Worm (Caenorhabditis elegans) whole organism, midembryonic: ENCODE measurements around the gene clec-171.

ENCODE experiments used
- T22C8.4 ChIP-seq: fragments of 200-800 bp; sonication (Bioruptor generic); IDR thresholded peaks from 2 replicates; pipeline ENCODE4 v1.3.6; 2022; ENCODE audit warnings: missing genetic modification characterization, missing compliant biosample characterization
- cog-1 ChIP-seq: sonication (generic microtip); optimal IDR thresholded peaks from 2 replicates; lab custom pipeline; 2016; ENCODE audit warnings: missing genetic modification characterization, missing compliant biosample characterization
- flt-1 ChIP-seq: fragments of 200-800 bp; sonication (Bioruptor generic); IDR thresholded peaks from 2 replicates; pipeline ENCODE4 v1.3.6; 2022; ENCODE audit warnings: missing genetic modification characterization, missing compliant biosample characterization
- klf-2 ChIP-seq: fragments of 200-800 bp; sonication (Bioruptor generic); conservative IDR thresholded peaks from 2 replicates; pipeline ENCODE4 v1.3.6; 2022; ENCODE audit warnings: missing genetic modification reagents, missing genetic modification characterization, missing compliant biosample characterization
- med-1 ChIP-seq: sonication (generic microtip); optimal IDR thresholded peaks from 2 replicates; lab custom pipeline; 2017; ENCODE audit warnings: missing genetic modification characterization, mild to moderate bottlenecking, missing compliant biosample characterization, antibody characterized with exemption, missing genetic modification reagents; ENCODE audit not compliant: insufficient read depth
- ref-1 ChIP-seq: fragments of 200-800 bp; sonication (Bioruptor generic); conservative IDR thresholded peaks from 2 replicates; pipeline ENCODE4 v1.3.6; 2022; ENCODE audit warnings: missing genetic modification reagents, missing genetic modification characterization, missing compliant biosample characterization
- tab-1 ChIP-seq: fragments of 200-800 bp; sonication (Bioruptor generic); IDR thresholded peaks from 2 replicates; pipeline ENCODE4 v1.3.6; 2022; ENCODE audit warnings: missing genetic modification characterization, missing compliant biosample characterization
- ztf-23 ChIP-seq: fragments of 200-800 bp; sonication (Bioruptor generic); IDR thresholded peaks from 2 replicates; pipeline ENCODE4 v1.3.6; 2022; ENCODE audit warnings: missing genetic modification reagents, missing genetic modification characterization, missing compliant biosample characterization
- ztf-29 ChIP-seq: fragments of 200-800 bp; sonication (Bioruptor generic); IDR thresholded peaks from 2 replicates; pipeline ENCODE4 v1.3.6; 2022; ENCODE audit warnings: missing genetic modification reagents, missing genetic modification characterization, missing compliant biosample characterization

The clec-171 gene

DNA sequence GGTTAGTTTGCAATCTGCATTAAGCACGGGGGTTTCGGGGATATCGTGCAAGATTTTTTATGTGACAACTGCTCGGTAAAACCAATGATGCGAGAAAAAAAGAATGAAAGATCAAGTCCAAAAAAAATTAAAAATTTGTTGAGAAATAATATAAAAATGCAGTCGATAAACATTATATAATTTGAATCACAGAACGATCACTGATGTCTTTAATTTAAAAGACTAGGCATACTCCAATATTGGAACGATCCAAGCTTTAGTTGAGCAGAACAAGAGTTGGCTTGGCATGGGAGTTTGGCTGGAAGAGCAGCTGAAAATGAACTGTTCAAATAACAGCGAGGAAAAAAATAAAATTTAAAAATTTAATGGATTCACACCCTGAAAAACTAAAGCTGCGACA lies at the start of gene clec-171:
Gene clec-171 (minus strand): TSS at position 101 of the 400 bp plus-strand sequence.
- TF ChIP-seq klf-2 (no peak), ztf-29 (GFP tag; lab: Robert Waterston, UW) (no peak), tab-1 (GFP tag; lab: Robert Waterston, UW) (no peak), ref-1 (GFP tag; lab: Robert Waterston, UW) (no peak), T22C8.4 (GFP tag; lab: Robert Waterston, UW) (no peak), ztf-23 (GFP tag; lab: Robert Waterston, UW) (no peak), cog-1 (tag; lab: Kevin White, UChicago) (no peak), med-1 (GFP tag; lab: Kevin White, UChicago) (no peak)

DNA sequence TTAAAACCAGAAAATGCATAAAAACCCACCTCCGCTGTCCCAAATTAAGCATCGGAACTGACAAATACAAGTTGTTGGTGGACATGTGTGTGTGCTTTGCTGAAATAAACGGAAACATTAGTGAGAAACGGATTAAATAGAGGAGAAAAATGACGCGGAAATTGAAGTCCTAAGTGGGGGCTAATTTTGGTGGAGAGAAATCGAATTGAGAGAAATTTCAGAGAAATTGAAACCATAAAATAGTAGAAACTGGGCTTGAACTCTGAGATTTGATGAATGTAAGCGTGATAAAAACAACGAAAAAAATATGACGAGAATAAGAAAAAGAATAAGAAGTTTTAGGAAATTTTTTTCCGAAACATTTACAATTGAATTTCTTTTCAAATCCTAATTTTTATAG lies 47.8 kb upstream of the clec-171 start, which contains the start of gene Y77E11A.12:
Gene Y77E11A.12 (minus strand): TSS at position 101 of the 400 bp plus-strand sequence.
- TF ChIP-seq ref-1 (GFP tag; lab: Robert Waterston, UW) (no peak), ztf-29 (GFP tag; lab: Robert Waterston, UW) (no peak), flt-1 (GFP tag; lab: Robert Waterston, UW) (no peak), tab-1 (GFP tag; lab: Robert Waterston, UW) (no peak), klf-2 (no peak), med-1 (GFP tag; lab: Kevin White, UChicago) (no peak), ztf-23 (GFP tag; lab: Robert Waterston, UW) (no peak), cog-1 (tag; lab: Kevin White, UChicago) (no peak), T22C8.4 (GFP tag; lab: Robert Waterston, UW) (no peak)

DNA sequence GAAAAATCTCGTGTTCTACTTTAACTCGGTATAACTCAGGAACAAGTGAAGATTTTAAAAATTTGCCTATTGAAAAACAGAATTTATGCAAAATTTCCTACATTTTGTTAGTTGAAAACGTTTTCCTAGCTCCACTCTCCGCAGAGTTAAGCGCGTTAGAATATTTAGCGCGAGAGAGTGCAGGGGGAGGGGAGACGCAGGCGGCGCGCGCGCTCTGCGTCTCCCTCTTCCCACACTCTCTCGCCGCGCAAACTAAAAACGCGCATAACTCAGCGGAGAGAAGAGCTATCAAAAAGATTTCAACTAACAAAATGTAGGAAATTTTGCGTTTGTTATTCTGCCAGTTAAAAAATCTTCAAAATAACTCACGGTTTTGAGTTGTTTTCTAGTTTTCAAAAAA lies 45.0 kb upstream of the clec-171 start:
- TF ChIP-seq ref-1 (GFP tag; lab: Robert Waterston, UW) (no peak), med-1 (GFP tag; lab: Kevin White, UChicago) (no peak), ztf-23 (GFP tag; lab: Robert Waterston, UW) (no peak), T22C8.4 (GFP tag; lab: Robert Waterston, UW) (no peak), cog-1 (tag; lab: Kevin White, UChicago) (no peak), klf-2 (no peak), ztf-29 (GFP tag; lab: Robert Waterston, UW) (no peak), tab-1 (GFP tag; lab: Robert Waterston, UW) (no peak), flt-1 (GFP tag; lab: Robert Waterston, UW) (no peak)

DNA sequence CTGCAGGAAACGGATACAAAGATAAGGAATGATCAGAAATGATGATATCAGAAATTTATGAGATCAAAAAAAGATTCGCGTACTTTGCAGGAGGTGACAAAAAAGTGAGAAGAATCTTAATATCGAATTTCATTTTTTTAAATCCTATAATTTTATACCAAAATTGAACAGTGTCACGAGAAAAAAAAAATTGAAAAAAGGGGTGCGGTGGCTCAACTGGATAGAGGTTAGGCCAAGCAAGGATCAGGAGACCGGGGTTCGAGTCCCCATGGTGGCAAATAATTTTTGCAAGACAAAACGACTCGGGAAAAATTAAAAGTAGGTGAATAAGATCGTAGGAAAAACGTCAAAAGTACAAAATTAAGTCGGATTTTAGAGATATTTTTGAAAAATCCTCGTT lies 43.2 kb upstream of the clec-171 start:
- TF ChIP-seq klf-2 (no peak), ref-1 (GFP tag; lab: Robert Waterston, UW) (no peak), med-1 (GFP tag; lab: Kevin White, UChicago) (no peak), tab-1 (GFP tag; lab: Robert Waterston, UW) (no peak), cog-1 (tag; lab: Kevin White, UChicago) (no peak), flt-1 (GFP tag; lab: Robert Waterston, UW) (no peak), ztf-23 (GFP tag; lab: Robert Waterston, UW) (no peak), T22C8.4 (GFP tag; lab: Robert Waterston, UW) (no peak), ztf-29 (GFP tag; lab: Robert Waterston, UW) (no peak)

DNA sequence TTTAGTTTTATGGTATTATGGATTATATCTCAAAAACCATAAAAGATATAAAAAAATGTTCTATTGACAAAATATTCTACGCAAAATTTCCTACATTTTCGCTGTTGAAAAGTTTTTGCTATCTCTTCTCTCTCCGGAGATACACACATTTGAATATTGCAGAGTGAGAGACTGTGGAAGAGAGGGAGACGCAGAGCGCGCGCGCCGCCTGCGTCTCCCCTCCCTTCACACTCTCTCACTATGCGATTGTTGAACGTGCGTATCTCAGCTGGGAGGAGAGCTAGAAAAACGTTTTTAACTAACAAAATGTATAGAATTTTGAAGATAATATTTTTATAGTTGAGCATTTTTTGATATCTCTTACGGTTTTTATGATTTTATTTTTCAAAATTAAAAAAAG lies 41.9 kb upstream of the clec-171 start:
- TF ChIP-seq ztf-29 (GFP tag; lab: Robert Waterston, UW): no peak
- TF ChIP-seq T22C8.4 (GFP tag; lab: Robert Waterston, UW): no peak
- TF ChIP-seq ztf-23 (GFP tag; lab: Robert Waterston, UW): no peak
- TF ChIP-seq klf-2: no peak
- no peak for TF ChIP-seq flt-1 (GFP tag; lab: Robert Waterston, UW)
- no peak for TF ChIP-seq med-1 (GFP tag; lab: Kevin White, UChicago)
- TF ChIP-seq ref-1 (GFP tag; lab: Robert Waterston, UW): no peak
- TF ChIP-seq tab-1 (GFP tag; lab: Robert Waterston, UW): no peak
- no peak for TF ChIP-seq cog-1 (tag; lab: Kevin White, UChicago)

DNA sequence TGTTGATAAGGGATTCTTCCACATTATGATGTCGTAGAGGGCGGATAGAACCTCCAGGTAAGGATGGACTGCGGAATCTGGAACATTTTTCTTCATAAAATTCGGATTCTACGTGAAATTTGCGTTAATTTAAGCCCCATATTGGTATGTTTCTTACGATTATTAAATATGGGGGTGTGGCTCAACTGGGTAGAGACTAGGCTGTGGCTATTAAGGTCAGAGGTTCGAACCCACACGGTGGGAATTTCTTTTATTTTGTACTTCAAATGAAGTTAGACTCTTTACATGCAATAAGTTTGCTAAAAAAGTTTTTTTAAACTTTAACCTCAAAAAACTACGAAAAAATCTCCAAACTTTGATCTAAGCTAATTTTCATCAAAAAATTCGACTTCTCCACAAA lies 38.3 kb upstream of the clec-171 start:
- TF ChIP-seq ztf-29 (GFP tag; lab: Robert Waterston, UW) (no peak), ztf-23 (GFP tag; lab: Robert Waterston, UW) (no peak), ref-1 (GFP tag; lab: Robert Waterston, UW) (no peak), tab-1 (GFP tag; lab: Robert Waterston, UW) (no peak), klf-2 (no peak), flt-1 (GFP tag; lab: Robert Waterston, UW) (no peak), med-1 (GFP tag; lab: Kevin White, UChicago) (no peak), cog-1 (tag; lab: Kevin White, UChicago) (no peak), T22C8.4 (GFP tag; lab: Robert Waterston, UW) (no peak)

DNA sequence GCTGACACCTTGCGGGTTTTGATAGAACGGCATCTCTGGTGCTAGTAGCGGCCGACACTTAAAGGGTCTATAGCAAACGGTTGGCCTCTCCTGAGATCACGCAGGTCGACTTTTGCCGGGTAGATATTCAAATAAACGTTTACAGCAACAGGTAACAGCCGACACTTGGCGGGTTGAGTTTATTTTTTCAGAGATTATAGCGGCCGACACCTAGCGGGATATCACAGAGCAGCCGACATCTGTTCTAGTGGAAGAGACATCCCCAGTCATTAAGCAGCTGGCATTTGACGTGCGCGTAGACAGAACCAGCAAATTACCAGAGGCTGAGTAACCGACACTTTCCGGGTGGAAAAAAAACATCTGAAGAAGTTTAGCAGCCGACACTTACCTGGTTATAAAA lies 34.3 kb upstream of the clec-171 start:
- no peak for TF ChIP-seq tab-1 (GFP tag; lab: Robert Waterston, UW)
- TF ChIP-seq med-1 (GFP tag; lab: Kevin White, UChicago): no peak
- no peak for TF ChIP-seq cog-1 (tag; lab: Kevin White, UChicago)
- TF ChIP-seq T22C8.4 (GFP tag; lab: Robert Waterston, UW): no peak
- no peak for TF ChIP-seq flt-1 (GFP tag; lab: Robert Waterston, UW)
- TF ChIP-seq ztf-23 (GFP tag; lab: Robert Waterston, UW): no peak
- no peak for TF ChIP-seq ref-1 (GFP tag; lab: Robert Waterston, UW)
- no peak for TF ChIP-seq ztf-29 (GFP tag; lab: Robert Waterston, UW)
- TF ChIP-seq klf-2: no peak

DNA sequence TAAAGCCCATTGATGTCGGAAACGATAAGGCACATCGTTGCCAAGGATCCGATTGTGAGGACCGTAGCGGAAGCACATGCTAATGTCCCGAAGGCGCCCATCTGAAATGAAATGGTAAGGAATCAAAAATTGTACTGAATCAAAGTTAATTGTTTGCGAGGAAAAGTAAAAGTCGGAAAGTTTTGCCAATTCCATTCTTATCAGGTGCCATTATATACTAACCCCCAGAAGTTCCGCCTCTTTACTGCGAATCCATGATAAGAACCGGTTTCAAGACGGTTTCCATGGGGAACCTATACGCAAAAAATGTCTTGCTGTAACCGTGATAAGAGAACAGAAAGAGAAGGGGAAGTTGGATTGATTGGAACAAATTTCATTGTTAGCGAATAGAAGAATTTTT lies 33.5 kb upstream of the clec-171 start, which contains the start of gene col-106:
Gene col-106 (minus strand): TSS at position 101 of the 400 bp plus-strand sequence.
- TF ChIP-seq flt-1 (GFP tag; lab: Robert Waterston, UW) (no peak), ztf-23 (GFP tag; lab: Robert Waterston, UW) (no peak), cog-1 (tag; lab: Kevin White, UChicago) (no peak), tab-1 (GFP tag; lab: Robert Waterston, UW) (no peak), ztf-29 (GFP tag; lab: Robert Waterston, UW) (no peak)

DNA sequence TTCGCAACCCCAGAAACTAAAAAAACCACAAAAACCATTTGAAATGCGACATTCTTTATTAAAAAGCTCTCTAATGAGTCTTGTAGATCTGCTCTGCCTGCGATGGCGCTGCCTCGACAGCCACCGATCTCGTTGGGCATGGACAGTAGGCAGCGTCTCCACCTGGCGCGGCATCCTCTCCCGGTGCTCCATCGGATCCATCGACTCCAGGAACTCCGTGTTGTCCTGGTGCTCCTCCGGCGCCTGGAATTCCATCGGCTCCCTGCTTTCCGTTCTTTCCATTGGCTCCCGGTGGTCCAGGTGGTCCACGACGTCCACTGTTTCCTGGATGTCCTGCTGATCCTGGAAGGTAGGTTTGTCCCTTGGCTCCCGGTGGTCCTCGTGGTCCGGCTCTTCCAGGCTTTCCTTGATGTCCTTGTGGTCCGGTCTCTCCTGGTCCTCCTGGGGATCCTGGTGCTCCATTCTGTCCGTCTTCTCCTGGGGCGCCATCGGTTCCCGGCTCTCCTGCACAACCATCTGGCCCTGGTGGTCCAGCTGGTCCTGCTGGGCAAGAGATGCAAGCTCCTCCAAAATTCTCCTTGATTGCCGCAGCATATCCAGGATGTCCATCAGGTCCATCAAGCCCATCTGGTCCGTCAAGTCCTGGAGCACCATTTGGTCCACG lies 32.8 kb upstream of the clec-171 start:
- TF ChIP-seq flt-1 (GFP tag; lab: Robert Waterston, UW) (no peak), ztf-29 (GFP tag; lab: Robert Waterston, UW) (no peak), tab-1 (GFP tag; lab: Robert Waterston, UW) (no peak)
